Fruit fly (Drosophila melanogaster) Kc167 (cell line): ENCODE measurements around the gene Grip84.

Experiments
- h ChIP-seq: fragments of >200 bp; optimal IDR thresholded peaks from 3 replicates; lab custom pipeline; 2018; ENCODE audit warnings: missing external identifiers
- insv ChIP-seq: fragments of >200 bp; optimal IDR thresholded peaks from 3 replicates; lab custom pipeline; 2018; ENCODE audit warnings: missing external identifiers

DNA sequence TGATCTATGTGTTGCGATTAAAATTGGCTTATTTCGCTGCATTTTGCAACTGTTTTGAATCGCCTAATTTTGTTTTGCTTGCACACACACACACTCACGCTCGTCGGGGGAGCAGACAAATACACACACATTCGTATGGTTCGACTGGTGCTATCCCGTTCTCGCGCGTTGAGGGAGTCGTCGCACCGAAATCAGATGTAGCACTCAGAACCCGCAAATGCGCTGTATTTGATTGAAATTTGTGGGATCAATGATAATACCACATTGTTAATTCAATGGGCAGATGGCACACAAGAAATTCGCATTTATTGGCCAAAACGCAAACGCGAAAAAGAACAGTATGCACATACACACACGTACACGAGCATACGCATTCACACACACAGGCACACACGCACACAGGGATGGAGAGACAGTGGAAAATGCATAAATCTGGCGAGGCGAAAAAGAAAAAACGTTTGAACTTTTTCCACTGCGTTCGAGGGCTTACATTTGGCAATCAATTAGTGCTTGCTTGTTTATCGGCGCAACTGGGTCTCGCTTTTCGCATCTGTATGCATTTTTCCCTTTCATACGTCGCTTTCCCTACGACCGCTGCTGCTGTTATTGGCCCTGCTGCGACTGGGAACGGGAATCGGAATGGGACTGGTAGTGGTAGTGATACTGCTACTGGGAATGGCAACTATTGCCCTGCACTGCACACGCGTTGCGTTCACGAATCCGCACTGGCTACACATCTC is 13.5 kb upstream of the Grip84 start:
- TF ChIP-seq insv (no peak), h (lab: Kevin White, UChicago) (no peak)
